Worm (Caenorhabditis elegans) whole organism, midembryonic: Measurements from ENCODE around the gene gpx-7.

Source experiments
- T22C8.4 ChIP-seq: fragments of 200-800 bp; sonication (Bioruptor generic); IDR thresholded peaks from 2 replicates; pipeline ENCODE4 v1.3.6; 2022; ENCODE audit warnings: missing genetic modification characterization, missing compliant biosample characterization
- flt-1 ChIP-seq: fragments of 200-800 bp; sonication (Bioruptor generic); IDR thresholded peaks from 2 replicates; pipeline ENCODE4 v1.3.6; 2022; ENCODE audit warnings: missing genetic modification characterization, missing compliant biosample characterization
- med-1 ChIP-seq: sonication (generic microtip); optimal IDR thresholded peaks from 2 replicates; lab custom pipeline; 2017; ENCODE audit warnings: missing genetic modification characterization, mild to moderate bottlenecking, missing compliant biosample characterization, antibody characterized with exemption, missing genetic modification reagents; ENCODE audit not compliant: insufficient read depth
- ref-1 ChIP-seq: fragments of 200-800 bp; sonication (Bioruptor generic); conservative IDR thresholded peaks from 2 replicates; pipeline ENCODE4 v1.3.6; 2022; ENCODE audit warnings: missing genetic modification reagents, missing genetic modification characterization, missing compliant biosample characterization
- tab-1 ChIP-seq: fragments of 200-800 bp; sonication (Bioruptor generic); IDR thresholded peaks from 2 replicates; pipeline ENCODE4 v1.3.6; 2022; ENCODE audit warnings: missing genetic modification characterization, missing compliant biosample characterization
- ztf-23 ChIP-seq: fragments of 200-800 bp; sonication (Bioruptor generic); IDR thresholded peaks from 2 replicates; pipeline ENCODE4 v1.3.6; 2022; ENCODE audit warnings: missing genetic modification reagents, missing genetic modification characterization, missing compliant biosample characterization

DNA sequence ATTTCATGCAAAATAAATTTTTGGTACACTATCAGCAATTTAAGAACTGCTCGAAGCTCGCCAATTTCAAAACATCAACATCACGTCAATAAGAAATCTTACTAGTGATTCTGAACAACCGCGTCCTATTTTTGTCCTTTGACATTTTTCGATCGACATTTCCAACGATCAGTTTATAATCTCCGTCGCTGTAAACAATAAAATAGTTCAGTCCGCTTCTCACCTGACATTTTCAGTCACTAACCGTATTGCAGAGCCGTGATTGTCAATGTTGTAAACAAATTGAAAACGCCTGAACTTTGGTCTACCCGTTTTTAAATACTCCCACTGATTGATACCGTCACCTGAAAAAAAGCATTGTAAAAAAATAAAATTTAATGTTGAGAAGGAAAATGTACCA is 28.4 kb upstream of the gpx-7 start:
- TF ChIP-seq ztf-23 (GFP tag; lab: Robert Waterston, UW) (no peak), med-1 (GFP tag; lab: Kevin White, UChicago) (no peak), ref-1 (GFP tag; lab: Robert Waterston, UW) (no peak), flt-1 (no peak), T22C8.4 (GFP tag; lab: Robert Waterston, UW) (no peak), tab-1 (no peak)
